Worm (Caenorhabditis elegans) whole organism, L4 larva: ENCODE results near the gene oac-15.

Experiments
- Y75B8A.6 ChIP-seq: fragments of 200-800 bp; sonication (Bioruptor generic); IDR thresholded peaks from 2 replicates; pipeline ENCODE4 v1.3.6; 2022; ENCODE audit warnings: missing genetic modification reagents, missing genetic modification characterization, missing compliant biosample characterization
- aha-1 ChIP-seq: fragments of 150-350 bp; peaks from one replicate; lab custom pipeline; 2014; ENCODE audit warnings: missing biosample characterization, missing genetic modification characterization
- duxl-1 ChIP-seq: sonication (generic microtip); optimal IDR thresholded peaks from 2 replicates; lab custom pipeline; 2016; ENCODE audit warnings: mild to moderate bottlenecking, missing genetic modification characterization, moderate library complexity, missing compliant biosample characterization; ENCODE audit not compliant: poor library complexity
- jun-1 ChIP-seq: fragments of 150-350 bp; optimal IDR thresholded peaks from 2 replicates; lab custom pipeline; 2014; ENCODE audit warnings: missing biosample characterization, missing genetic modification reagents, missing genetic modification characterization
- rbr-2 ChIP-seq: sonication (generic microtip); optimal IDR thresholded peaks from 2 replicates; lab custom pipeline; 2016; ENCODE audit warnings: missing genotype, missing genetic modification characterization, missing compliant biosample characterization
- saeg-2 ChIP-seq: fragments of 200-800 bp; sonication (Bioruptor generic); IDR thresholded peaks from 2 replicates; pipeline ENCODE4 v1.3.6; 2022; ENCODE audit warnings: missing genetic modification reagents, missing genetic modification characterization, missing compliant biosample characterization
- unc-62 ChIP-seq, 3 experiments: fragments of 150-350 bp in 1 of 3; sonication (generic microtip); optimal IDR thresholded peaks in 2 of 3; peaks in 1 of 3; 1 replicate in 1 of 3; 2 replicates in 2 of 3; lab custom pipeline; 2014 to 2017; ENCODE audit warnings: missing biosample characterization in 3 of 3, missing genetic modification characterization in 3 of 3, missing genetic modification reagents in 3 of 3, missing genotype in 1 of 3
- zip-11 ChIP-seq: fragments of 200-800 bp; sonication (Bioruptor generic); IDR thresholded peaks from 2 replicates; pipeline ENCODE4 v1.3.6; 2022; ENCODE audit warnings: missing genetic modification characterization, missing compliant biosample characterization

oac-15 gene

ce11 chrV:16160087-16160486, 49.6 kb downstream of the oac-15 start (continued):
- peak; percentile 46 for TF ChIP-seq aha-1

- no peak for TF ChIP-seq jun-1
These were observed 50.1 kb downstream of the oac-15 start, which contains the start of gene F10A3.17 for ce11 chrV:16159594-16159993. F10A3.17 (minus strand) TSS chrV:16159694.

DNA sequence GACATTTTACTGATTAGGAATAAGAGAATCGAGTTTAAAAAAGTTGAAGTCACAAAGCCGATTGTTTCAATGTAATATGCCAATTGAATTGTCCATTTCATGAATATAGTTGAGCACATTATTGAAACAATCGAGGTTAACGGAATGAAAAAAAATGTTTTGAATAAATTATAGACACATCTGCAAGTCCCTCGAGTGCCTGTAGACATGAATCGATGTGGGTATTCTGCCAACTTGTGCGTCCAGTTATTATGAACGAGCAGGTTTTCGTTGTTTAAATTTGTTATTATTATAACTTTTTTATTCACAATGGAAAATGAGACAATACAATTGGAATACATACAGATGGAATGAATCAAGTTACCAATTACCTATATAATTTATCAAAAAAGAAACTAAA, 51.3 kb downstream of the oac-15 start, which contains the start of gene str-99:
Gene str-99 (minus strand): TSS at position 101 of the 400 bp plus-strand sequence.
- TF ChIP-seq zip-11 (GFP tag; lab: Robert Waterston, UW) (no peak), saeg-2 (GFP tag; lab: Robert Waterston, UW) (no peak), unc-62 (GFP tag; optimal IDR thresholded peaks at IDR 0.05 in 1 of 2; lab: Kevin White, UChicago) (peak in 1 of 2 experiments; percentile 39), unc-62 (tag; optimal IDR thresholded peaks at IDR 0.05; lab: Kevin White, UChicago) (no peak), rbr-2 (tag; lab: Kevin White, UChicago) (no peak), duxl-1 (tag; lab: Kevin White, UChicago) (no peak), Y75B8A.6 (GFP tag; lab: Robert Waterston, UW) (no peak)
